Worm (Caenorhabditis elegans): ENCODE results near the gene F08F8.9.

ce11 chrIII:7299466-7299865 lies 54.3 kb downstream of the F08F8.9 start, which contains the start of the genes B0361.14 and B0361.9:
- TF ChIP-seq ama-1 (optimal IDR thresholded peaks at IDR 0.05) (no peak), flt-1 (GFP tag; IDR thresholded peaks at IDR 0.05) (no peak), scrt-1 (GFP tag; IDR thresholded peaks at IDR 0.05) (no peak), hmg-4 (GFP tag; optimal IDR thresholded peaks at IDR 0.05) (no peak), hnd-1 (tag; optimal IDR thresholded peaks at IDR 0.05) (no peak), hmbx-1 (tag; optimal IDR thresholded peaks at IDR 0.05) (no peak), tbx-37 (GFP tag; conservative IDR thresholded peaks at IDR 0.05) (no peak), tra-4 (tag; optimal IDR thresholded peaks at IDR 0.05) (no peak), ceh-13 (GFP tag; optimal IDR thresholded peaks at IDR 0.05) (no peak)
